Fruit fly (Drosophila melanogaster) whole organism, pupa: ENCODE measurements around the gene Sqor.

Source experiments
- CG10348 ChIP-seq: fragments of 200-800 bp; sonication (Bioruptor generic); IDR thresholded peaks from 2 replicates; pipeline ENCODE4 v1.3.6; 2022; ENCODE audit warnings: missing biosample characterization, missing genetic modification characterization
- CG12605 ChIP-seq: fragments of 200-800 bp; sonication (Bioruptor generic); IDR thresholded peaks from 2 replicates; pipeline ENCODE4 v1.3.6; 2022; ENCODE audit warnings: missing biosample characterization, missing genetic modification characterization
- CG13204 ChIP-seq: fragments of 200-800 bp; sonication (Bioruptor generic); optimal IDR thresholded peaks from 2 replicates; lab custom pipeline; 2018; ENCODE audit warnings: missing biosample characterization, mild to moderate bottlenecking, missing genetic modification characterization, moderate library complexity
- CG14655 ChIP-seq: fragments of 200-800 bp; sonication (Bioruptor generic); optimal IDR thresholded peaks from 3 replicates; lab custom pipeline; 2017; ENCODE audit warnings: mild to moderate bottlenecking, missing biosample characterization, missing genetic modification reagents, missing genetic modification characterization
- CG15710 ChIP-seq: fragments of 200-800 bp; sonication (Bioruptor generic); optimal IDR thresholded peaks from 2 replicates; lab custom pipeline; 2018; ENCODE audit warnings: missing biosample characterization, mild to moderate bottlenecking, missing genetic modification characterization, moderate library complexity
- CG17806 ChIP-seq: fragments of 200-800 bp; sonication (Bioruptor generic); optimal IDR thresholded peaks from 2 replicates; lab custom pipeline; 2018; ENCODE audit warnings: missing biosample characterization, mild to moderate bottlenecking, missing genetic modification characterization, moderate library complexity
- CG32121 ChIP-seq: fragments of 200-800 bp; sonication (Bioruptor generic); IDR thresholded peaks from 2 replicates; pipeline ENCODE4 v1.3.6; 2022; ENCODE audit warnings: missing biosample characterization, missing genetic modification characterization
- CG34367 ChIP-seq: fragments of 200-800 bp; sonication (Bioruptor generic); optimal IDR thresholded peaks from 2 replicates; lab custom pipeline; 2018; ENCODE audit warnings: missing biosample characterization, mild to moderate bottlenecking, missing genetic modification characterization
- CG4496 ChIP-seq: fragments of 200-800 bp; sonication (Bioruptor generic); IDR thresholded peaks from 3 replicates; pipeline ENCODE4 v1.3.6; 2022; ENCODE audit warnings: missing biosample characterization, missing genetic modification characterization
- CG8159 ChIP-seq: fragments of 200-800 bp; sonication (Bioruptor generic); optimal IDR thresholded peaks from 3 replicates; lab custom pipeline; 2018; ENCODE audit warnings: missing biosample characterization, mild to moderate bottlenecking, missing genetic modification characterization, moderate library complexity
- CG8301 ChIP-seq: fragments of 200-800 bp; sonication (Bioruptor generic); optimal IDR thresholded peaks from 2 replicates; lab custom pipeline; 2018; ENCODE audit warnings: missing biosample characterization, mild to moderate bottlenecking, missing genetic modification characterization
- CG9948 ChIP-seq: fragments of 200-800 bp; sonication (Bioruptor generic); optimal IDR thresholded peaks from 2 replicates; lab custom pipeline; 2018; ENCODE audit warnings: missing biosample characterization, mild to moderate bottlenecking, missing genetic modification characterization, moderate library complexity
- D1 ChIP-seq: fragments of 200-800 bp; sonication (Bioruptor generic); optimal IDR thresholded peaks from 2 replicates; lab custom pipeline; 2018; ENCODE audit warnings: missing biosample characterization, mild to moderate bottlenecking, missing genetic modification characterization, moderate library complexity
- EcR ChIP-seq: fragments of 200-800 bp; sonication (Bioruptor generic); optimal IDR thresholded peaks from 3 replicates; lab custom pipeline; 2019; ENCODE audit warnings: missing biosample characterization, missing genetic modification characterization, mild to moderate bottlenecking, moderate library complexity, missing genetic modification reagents
- Ets98B ChIP-seq: fragments of 200-800 bp; sonication (Bioruptor generic); IDR thresholded peaks from 2 replicates; pipeline ENCODE4 v1.3.6; 2022; ENCODE audit warnings: missing biosample characterization, missing genetic modification characterization
- Pif1A ChIP-seq: fragments of 200-800 bp; sonication (Bioruptor generic); optimal IDR thresholded peaks from 3 replicates; lab custom pipeline; 2016; ENCODE audit warnings: missing biosample characterization, missing genetic modification characterization
- Pif1B ChIP-seq: fragments of 200-800 bp; sonication (Bioruptor generic); optimal IDR thresholded peaks from 3 replicates; lab custom pipeline; 2016; ENCODE audit warnings: missing biosample characterization, missing genetic modification characterization
- Snoo ChIP-seq: fragments of 200-800 bp; sonication (Bioruptor generic); optimal IDR thresholded peaks from 3 replicates; lab custom pipeline; 2017; ENCODE audit warnings: missing biosample characterization, mild to moderate bottlenecking, missing genetic modification characterization, inconsistent platforms
- fd96Ca ChIP-seq: fragments of 200-800 bp; sonication (Bioruptor generic); IDR thresholded peaks from 3 replicates; pipeline ENCODE4 v1.3.6; 2022; ENCODE audit warnings: missing biosample characterization, missing genetic modification characterization
- gl ChIP-seq: fragments of 200-800 bp; sonication (Bioruptor generic); optimal IDR thresholded peaks from 2 replicates; lab custom pipeline; 2018; ENCODE audit warnings: missing biosample characterization, mild to moderate bottlenecking, missing genetic modification characterization
- rn ChIP-seq: fragments of 200-800 bp; sonication (Bioruptor generic); IDR thresholded peaks from 2 replicates; pipeline ENCODE4 v1.3.6; 2022; ENCODE audit warnings: missing biosample characterization, missing genetic modification characterization

Gene Sqor

DNA sequence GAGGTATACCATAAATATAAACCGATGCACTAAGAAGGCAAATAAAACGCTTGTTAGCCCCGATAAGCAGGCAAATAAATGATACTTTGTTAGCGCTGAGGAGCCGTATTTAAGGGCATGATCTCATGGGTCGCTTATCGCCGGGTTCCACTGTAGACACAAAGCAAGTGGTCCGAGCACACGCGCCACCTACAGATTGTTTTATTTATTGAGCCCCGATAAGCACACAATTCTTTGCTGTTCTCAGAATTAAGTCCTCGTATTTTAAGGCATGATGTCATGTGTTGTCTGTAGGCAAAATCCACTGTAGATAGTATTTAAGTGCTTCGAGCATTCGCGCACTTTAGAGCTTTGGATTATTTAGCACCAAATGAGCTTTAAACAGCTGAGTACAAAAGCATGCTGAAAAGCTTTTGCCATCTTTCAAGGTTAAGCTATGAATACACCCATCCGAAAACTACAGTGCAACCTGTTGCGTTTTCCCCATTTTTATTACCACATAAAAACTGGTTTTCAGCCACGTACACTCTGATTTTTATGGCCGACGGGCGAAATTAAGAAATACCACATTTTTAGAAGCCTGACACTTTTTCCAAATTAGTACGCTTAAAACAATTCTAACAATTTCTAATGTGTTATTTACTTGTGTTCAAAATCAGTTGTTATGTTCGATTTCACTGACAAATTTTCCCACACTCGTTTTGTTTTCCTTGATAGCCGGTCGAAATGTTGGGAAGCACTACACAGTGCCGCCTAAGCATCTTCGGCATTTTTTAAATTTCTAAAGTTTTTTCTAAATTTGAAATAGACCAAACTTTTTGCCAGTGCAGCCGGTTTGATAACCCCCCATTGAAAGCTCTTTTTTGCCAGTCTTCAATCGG, at the start of gene Sqor:
Sqor (plus strand) TSS at position 732 of the 881 bp plus-strand sequence.
- TF ChIP-seq Snoo (tag; lab: Kevin White, UChicago) (peak; percentile 93), CG12605 (GFP tag; lab: Robert Waterston, UW) (peak; percentile 90), CG17806 (tag; lab: Kevin White, UChicago) (peak; percentile 92), D1 (tag; lab: Kevin White, UChicago) (peak; percentile 85), CG9948 (tag; lab: Kevin White, UChicago) (peak; percentile 94), CG8301 (tag; lab: Kevin White, UChicago) (peak; percentile 98), CG13204 (GFP tag; lab: Kevin White, UChicago) (no peak), Pif1A (GFP tag; lab: Kevin White, UChicago) (no peak), Ets98B (peak; percentile 93), CG15710 (peak; percentile 92), CG8159 (tag; lab: Kevin White, UChicago) (peak; percentile 95), Pif1B (GFP tag; lab: Kevin White, UChicago) (no peak), CG4496 (GFP tag; lab: Robert Waterston, UW) (peak; percentile 96), CG34367 (tag; lab: Kevin White, UChicago) (peak; percentile 91), CG32121 (GFP tag; lab: Robert Waterston, UW) (peak; percentile 93), rn (GFP tag; lab: Robert Waterston, UW) (peak; percentile 85), gl (peak; percentile 82), EcR (GFP tag; lab: Kevin White, UChicago) (peak; percentile 97), fd96Ca (GFP tag; lab: Robert Waterston, UW) (peak; percentile 97), CG10348 (GFP tag; lab: Robert Waterston, UW) (peak; percentile 82), CG14655 (GFP tag; lab: Kevin White, UChicago) (peak; percentile 98)
- TF ChIP-seq, all 21 proteins: peak for 18

DNA sequence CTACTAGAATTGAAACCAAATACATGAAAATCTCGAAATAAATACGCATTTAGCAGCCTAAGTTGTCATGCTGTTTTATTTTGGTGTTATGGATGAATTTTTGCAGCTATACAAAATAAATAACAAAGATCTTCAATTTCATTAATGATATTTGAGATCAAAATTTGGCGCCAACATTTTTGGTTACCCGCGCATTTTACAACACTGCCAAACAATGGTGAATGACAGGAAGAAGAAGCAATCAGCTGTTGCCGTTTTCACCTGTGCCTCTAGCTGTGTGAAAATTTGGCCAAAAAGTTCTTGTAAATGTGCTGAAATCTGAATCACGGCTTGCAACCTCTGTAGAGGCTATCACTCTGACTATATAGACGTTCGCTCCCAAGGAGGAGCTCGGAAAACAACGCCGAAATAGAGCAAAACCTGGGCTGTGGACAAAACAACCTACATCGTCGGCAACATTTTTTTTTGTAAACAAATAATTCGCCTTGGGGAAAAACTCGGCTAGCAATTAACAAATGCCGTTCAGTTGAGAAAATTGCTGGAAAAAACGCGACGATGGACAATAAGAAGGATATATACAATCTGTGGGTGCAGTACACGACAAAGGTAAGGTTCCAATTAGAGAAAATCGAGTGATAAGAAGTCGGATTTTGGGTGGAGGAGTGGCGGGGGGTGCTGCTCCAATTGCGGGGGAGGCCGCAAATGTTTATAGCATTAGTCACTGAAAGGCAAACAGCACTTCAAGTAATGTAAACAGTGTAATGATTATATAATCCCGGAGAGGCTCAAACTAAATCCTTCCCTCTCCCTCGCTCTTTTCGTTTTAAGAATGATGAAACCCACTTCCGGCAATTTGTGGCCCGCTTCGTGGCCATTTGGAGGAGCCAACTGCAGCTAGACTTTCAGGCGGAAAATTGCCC, 46.0 kb upstream of the Sqor start, which contains the start of gene CG43367:
CG43367 (plus strand) TSS at position 264 of the 920 bp plus-strand sequence.
- TF ChIP-seq CG32121 (GFP tag; lab: Robert Waterston, UW) (0 out of 2 replicates have a peak, but pooled peaks have one; percentile 14), CG8159 (tag; lab: Kevin White, UChicago) (no peak)

- TF ChIP-seq CG17806 (tag; lab: Kevin White, UChicago) (no peak), CG34367 (tag; lab: Kevin White, UChicago) (no peak), CG4496 (GFP tag; lab: Robert Waterston, UW) (no peak)
These were observed 35.7 kb upstream of the Sqor start, which contains the start of gene CG15005 for dm6 chr3L:4204239-4204638. CG15005 (minus strand) TSS chr3L:4204339.

- TF ChIP-seq CG13204 (GFP tag; lab: Kevin White, UChicago): no peak
- TF ChIP-seq D1 (tag; lab: Kevin White, UChicago): no peak
- TF ChIP-seq Pif1B (GFP tag; lab: Kevin White, UChicago): no peak
- no peak for TF ChIP-seq gl
- no peak for TF ChIP-seq CG14655 (GFP tag; lab: Kevin White, UChicago)
- TF ChIP-seq, all 21 proteins: peak for 0
These were observed 35.1 kb upstream of the Sqor start for dm6 chr3L:4204867-4205266.

DNA sequence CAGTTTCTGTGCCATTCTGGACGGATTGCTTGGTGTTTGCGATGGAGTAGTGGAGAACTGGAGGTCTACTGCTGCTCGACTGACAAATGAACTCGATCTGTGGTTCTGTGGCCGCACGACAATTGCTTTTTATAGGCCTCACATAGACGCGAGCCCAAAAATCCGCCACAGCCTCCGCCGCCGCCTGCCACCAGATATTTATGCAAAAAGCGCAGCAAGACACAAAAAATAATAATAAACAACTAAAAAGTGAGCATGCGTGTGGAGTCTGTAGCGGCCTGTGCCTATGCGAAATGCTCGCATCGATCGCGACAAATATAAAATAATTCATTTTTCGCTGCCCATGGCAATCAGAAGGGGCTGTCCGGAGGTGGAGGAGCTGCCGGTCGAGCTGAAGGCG, 30.9 kb upstream of the Sqor start, which contains the start of gene Cpr64Aa:
Cpr64Aa (minus strand) TSS at position 101 of the 400 bp plus-strand sequence.
- TF ChIP-seq CG12605 (GFP tag; lab: Robert Waterston, UW): no peak

dm6 chr3L:4209731-4210130, 30.2 kb upstream of the Sqor start:
- no peak for TF ChIP-seq Pif1B (GFP tag; lab: Kevin White, UChicago)
- peak; percentile 83 for TF ChIP-seq CG4496 (GFP tag; lab: Robert Waterston, UW)
- peak; percentile 45 for TF ChIP-seq CG8301 (tag; lab: Kevin White, UChicago)
- TF ChIP-seq CG14655 (GFP tag; lab: Kevin White, UChicago): no peak
- TF ChIP-seq CG34367 (tag; lab: Kevin White, UChicago): no peak
- TF ChIP-seq CG9948 (tag; lab: Kevin White, UChicago): peak; percentile 4
- no peak for TF ChIP-seq CG10348 (GFP tag; lab: Robert Waterston, UW)
- TF ChIP-seq fd96Ca (GFP tag; lab: Robert Waterston, UW): peak; percentile 61
- TF ChIP-seq Ets98B: peak; percentile 79
- no peak for TF ChIP-seq CG12605 (GFP tag; lab: Robert Waterston, UW)
- TF ChIP-seq CG8159 (tag; lab: Kevin White, UChicago): no peak
- TF ChIP-seq Snoo (tag; lab: Kevin White, UChicago): no peak
- TF ChIP-seq CG15710: no peak
- TF ChIP-seq CG32121 (GFP tag; lab: Robert Waterston, UW): peak; percentile 88
- no peak for TF ChIP-seq D1 (tag; lab: Kevin White, UChicago)
- no peak for TF ChIP-seq gl
